Fruit fly (Drosophila melanogaster) whole organism, wandering third instar larva: ENCODE data around the gene SMC6.

ENCODE experiments used
- Abd-B ChIP-seq: fragments of >200 bp; optimal IDR thresholded peaks from 2 replicates; lab custom pipeline; 2017; ENCODE audit warnings: missing biosample characterization, missing genetic modification characterization
- Myc ChIP-seq: fragments of >200 bp; optimal IDR thresholded peaks from 2 replicates; lab custom pipeline; 2017
- N ChIP-seq: fragments of >200 bp; optimal IDR thresholded peaks from 2 replicates; lab custom pipeline; 2018; ENCODE audit warnings: missing biosample characterization, missing external identifiers, missing genetic modification characterization
- Sp1 ChIP-seq: fragments of 200-800 bp; sonication (Bioruptor generic); optimal IDR thresholded peaks from 3 replicates; lab custom pipeline; 2019; ENCODE audit warnings: missing biosample characterization, mild to moderate bottlenecking, missing genetic modification characterization, moderate library complexity
- brk ChIP-seq: fragments of 200-800 bp; sonication (Bioruptor generic); optimal IDR thresholded peaks from 2 replicates; lab custom pipeline; 2016; ENCODE audit warnings: missing biosample characterization, mild to moderate bottlenecking, missing genetic modification characterization
- dl ChIP-seq, 2 experiments: fragments of 175-275, 200-275 bp in 1 of 2; fragments of 200-275 bp in 1 of 2; sonication (Bioruptor generic); optimal IDR thresholded peaks; lab custom pipeline; 2018; ENCODE audit warnings: mild to moderate bottlenecking in 2 of 2, missing biosample characterization in 2 of 2, missing genetic modification characterization in 2 of 2, moderate library complexity in 2 of 2; ENCODE audit not compliant: partially characterized antibody in 2 of 2, insufficient read depth in 1 of 2
- sv ChIP-seq: fragments of 200-800 bp; sonication (Bioruptor generic); optimal IDR thresholded peaks from 3 replicates; lab custom pipeline; 2016; ENCODE audit warnings: missing biosample characterization, missing genetic modification characterization
- usp ChIP-seq: fragments of >200 bp; optimal IDR thresholded peaks from 2 replicates; lab custom pipeline; 2017; ENCODE audit warnings: missing biosample characterization, missing genetic modification characterization

dm6 chr3R:24193373-24193879, at the start of gene SMC6, which contains the start of gene CG6204:
- TF ChIP-seq usp (no peak), Sp1 (GFP tag; lab: Kevin White, UChicago) (peak; percentile 94), sv (GFP tag; lab: Kevin White, UChicago) (peak; percentile 88), N (GFP tag; lab: Kevin White, UChicago) (no peak), brk (GFP tag; lab: Kevin White, UChicago) (no peak), Myc (no peak), Abd-B (no peak), dl (GFP tag; optimal IDR thresholded peaks at IDR 0.05; lab: Kevin White, UChicago; ENCODE audit: insufficient read depth in 1 of 2, partially characterized antibody in 2 of 2) (no peak)
